Worm (Caenorhabditis elegans): ENCODE results near the gene F55G11.2.

F55G11.2 gene

DNA sequence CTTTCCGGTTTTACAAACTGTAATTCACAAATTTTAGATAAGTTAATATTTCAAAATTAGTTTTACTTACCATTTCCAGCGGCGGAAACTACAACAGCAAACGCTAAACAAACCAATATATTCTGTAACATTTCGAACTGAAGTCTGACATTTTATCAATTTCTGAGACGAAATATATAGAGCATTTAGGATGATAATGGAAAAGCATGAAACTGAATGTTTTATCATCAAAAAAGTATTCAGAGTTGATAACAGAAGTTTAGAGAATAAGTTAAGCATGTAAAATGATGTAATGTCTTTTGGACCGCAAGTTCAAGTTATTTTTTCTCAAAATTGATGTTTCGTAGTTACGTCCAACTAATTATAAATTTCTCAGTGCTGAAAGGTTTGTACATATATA lies at the start of gene F55G11.2:
F55G11.2 (minus strand) TSS at position 149 of the 400 bp plus-strand sequence.
- TF ChIP-seq hnd-1 (tag; optimal IDR thresholded peaks at IDR 0.05): no peak
- TF ChIP-seq aly-1 (tag; optimal IDR thresholded peaks at IDR 0.05): no peak
- no peak for TF ChIP-seq hmg-4 (GFP tag; optimal IDR thresholded peaks at IDR 0.05)
- TF ChIP-seq ama-1 (optimal IDR thresholded peaks at IDR 0.05): no peak
- TF ChIP-seq ets-7 (tag; optimal IDR thresholded peaks at IDR 0.05): no peak
- TF ChIP-seq ceh-13 (GFP tag; optimal IDR thresholded peaks at IDR 0.05): no peak
- no peak for TF ChIP-seq tra-4 (tag; optimal IDR thresholded peaks at IDR 0.05)
- no peak for TF ChIP-seq sea-1 (GFP tag; conservative IDR thresholded peaks at IDR 0.05)
- TF ChIP-seq tbx-37 (GFP tag; conservative IDR thresholded peaks at IDR 0.05): no peak
- no peak for TF ChIP-seq tbx-11 (GFP tag; IDR thresholded peaks at IDR 0.05)
- no peak for TF ChIP-seq scrt-1 (GFP tag; IDR thresholded peaks at IDR 0.05)
- TF ChIP-seq F13C5.2 (tag; optimal IDR thresholded peaks at IDR 0.05): no peak
- TF ChIP-seq ceh-36 (tag; optimal IDR thresholded peaks at IDR 0.05): no peak
- no peak for TF ChIP-seq flt-1 (GFP tag; IDR thresholded peaks at IDR 0.05)
- no peak for TF ChIP-seq B0310.2 (tag; optimal IDR thresholded peaks at IDR 0.05)

DNA sequence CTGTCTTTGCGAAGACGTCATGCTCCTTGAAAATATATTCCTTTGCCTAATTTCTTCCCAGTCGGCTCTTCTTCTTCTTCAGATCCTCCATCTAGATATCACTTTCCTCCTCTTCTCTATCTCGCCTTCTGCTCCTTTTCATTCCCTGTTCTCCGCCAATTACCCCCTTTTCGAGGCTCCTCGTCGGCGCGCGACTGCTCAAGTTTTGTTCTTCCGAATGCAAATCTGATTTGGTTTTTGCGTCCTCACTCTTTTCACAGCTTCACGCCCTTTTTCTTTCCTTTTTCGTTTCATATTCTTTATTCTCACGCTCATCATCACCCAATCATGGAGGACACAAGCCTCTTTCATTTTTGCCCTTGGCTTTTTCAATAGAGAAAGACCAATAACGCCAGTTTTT lies 47.7 kb upstream of the F55G11.2 start:
- TF ChIP-seq F13C5.2 (tag; optimal IDR thresholded peaks at IDR 0.05) (no peak), flt-1 (GFP tag; IDR thresholded peaks at IDR 0.05) (no peak), pes-1 (GFP tag; IDR thresholded peaks at IDR 0.05) (no peak), hmg-4 (GFP tag; optimal IDR thresholded peaks at IDR 0.05) (no peak), sea-1 (GFP tag; conservative IDR thresholded peaks at IDR 0.05) (no peak), ceh-13 (GFP tag; optimal IDR thresholded peaks at IDR 0.05) (no peak), scrt-1 (GFP tag; IDR thresholded peaks at IDR 0.05) (no peak), ama-1 (optimal IDR thresholded peaks at IDR 0.05) (no peak), ets-7 (tag; optimal IDR thresholded peaks at IDR 0.05) (no peak), aly-1 (tag; optimal IDR thresholded peaks at IDR 0.05) (no peak), tbx-37 (GFP tag; conservative IDR thresholded peaks at IDR 0.05) (no peak), hnd-1 (tag; optimal IDR thresholded peaks at IDR 0.05) (no peak), B0310.2 (tag; optimal IDR thresholded peaks at IDR 0.05) (no peak), tra-4 (tag; optimal IDR thresholded peaks at IDR 0.05) (no peak), tbx-11 (GFP tag; IDR thresholded peaks at IDR 0.05) (no peak)

DNA sequence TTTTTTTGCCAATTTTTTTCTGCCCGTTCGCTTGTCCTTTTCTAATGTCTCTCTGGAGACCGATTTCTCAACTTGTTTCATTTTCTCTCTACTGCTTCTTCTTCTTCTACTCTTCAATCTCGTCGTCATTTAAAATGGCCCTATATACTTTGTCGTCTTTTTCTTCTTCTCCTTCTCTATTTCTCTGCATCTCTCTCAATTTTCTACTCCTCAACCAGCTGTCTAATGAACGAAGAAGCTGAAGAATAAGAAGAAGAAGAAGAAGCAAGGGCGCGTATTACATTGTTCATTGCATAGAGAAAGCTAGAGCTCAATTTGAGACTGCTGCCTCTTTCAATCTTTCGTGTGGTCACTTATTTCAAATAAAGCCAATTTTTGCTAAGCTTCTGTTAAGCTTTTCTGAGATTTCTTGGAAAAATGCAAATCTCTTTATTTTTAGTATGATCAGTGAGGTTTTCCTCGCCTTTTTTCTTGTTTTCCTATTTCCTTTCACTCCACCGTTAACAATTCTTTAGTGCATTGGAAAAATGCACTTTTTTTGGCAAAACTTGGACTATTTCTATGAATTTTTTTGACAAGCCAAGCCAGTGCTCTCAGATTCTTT lies 46.8 kb upstream of the F55G11.2 start:
- TF ChIP-seq ama-1 (optimal IDR thresholded peaks at IDR 0.05): no peak
- no peak for TF ChIP-seq F13C5.2 (tag; optimal IDR thresholded peaks at IDR 0.05)
- no peak for TF ChIP-seq flt-1 (GFP tag; IDR thresholded peaks at IDR 0.05)
- no peak for TF ChIP-seq B0310.2 (tag; optimal IDR thresholded peaks at IDR 0.05)
- TF ChIP-seq scrt-1 (GFP tag; IDR thresholded peaks at IDR 0.05): no peak
- no peak for TF ChIP-seq ceh-36 (tag; optimal IDR thresholded peaks at IDR 0.05)
- TF ChIP-seq ceh-13 (GFP tag; optimal IDR thresholded peaks at IDR 0.05): no peak

DNA sequence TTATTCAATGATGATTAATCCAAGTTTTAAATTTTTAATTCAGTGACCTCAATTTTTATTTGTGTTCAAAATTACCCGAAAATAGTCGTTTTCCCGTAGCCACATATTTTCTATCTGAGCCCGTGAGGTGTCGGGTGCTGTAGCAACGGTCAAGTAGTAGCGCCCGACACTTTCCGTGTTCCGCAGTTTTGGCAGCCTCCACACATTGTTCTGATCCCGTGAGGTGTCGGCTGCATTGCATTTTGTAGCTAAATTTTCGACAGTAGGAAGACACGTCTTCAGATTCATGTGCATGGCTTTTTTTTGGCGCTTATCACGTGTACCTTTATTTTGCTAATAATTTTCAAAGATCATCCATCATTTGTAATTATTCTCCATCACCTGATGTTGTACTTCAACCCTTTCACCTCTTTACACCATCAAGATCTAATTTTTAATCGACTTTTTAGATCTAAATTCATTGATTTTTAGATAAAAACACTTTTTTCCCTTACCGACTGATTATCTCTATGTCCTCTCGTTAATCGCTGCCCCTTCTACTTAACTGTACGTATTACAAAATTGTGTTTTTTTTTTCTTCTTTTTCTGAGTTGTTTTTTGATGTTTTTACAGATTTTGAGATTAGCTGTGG lies 44.7 kb upstream of the F55G11.2 start:
- no peak for TF ChIP-seq ets-7 (tag; optimal IDR thresholded peaks at IDR 0.05)
- TF ChIP-seq hmg-4 (GFP tag; optimal IDR thresholded peaks at IDR 0.05): no peak
- TF ChIP-seq B0310.2 (tag; optimal IDR thresholded peaks at IDR 0.05): no peak
- TF ChIP-seq tbx-11 (GFP tag; IDR thresholded peaks at IDR 0.05): no peak
- no peak for TF ChIP-seq tra-4 (tag; optimal IDR thresholded peaks at IDR 0.05)
- no peak for TF ChIP-seq flt-1 (GFP tag; IDR thresholded peaks at IDR 0.05)
- TF ChIP-seq aly-1 (tag; optimal IDR thresholded peaks at IDR 0.05): no peak
- no peak for TF ChIP-seq pes-1 (GFP tag; IDR thresholded peaks at IDR 0.05)
- no peak for TF ChIP-seq ama-1 (optimal IDR thresholded peaks at IDR 0.05)
- TF ChIP-seq ceh-36 (tag; optimal IDR thresholded peaks at IDR 0.05): no peak
- no peak for TF ChIP-seq hnd-1 (tag; optimal IDR thresholded peaks at IDR 0.05)
- no peak for TF ChIP-seq scrt-1 (GFP tag; IDR thresholded peaks at IDR 0.05)
- no peak for TF ChIP-seq F13C5.2 (tag; optimal IDR thresholded peaks at IDR 0.05)
- no peak for TF ChIP-seq ceh-13 (GFP tag; optimal IDR thresholded peaks at IDR 0.05)
- TF ChIP-seq tbx-37 (GFP tag; conservative IDR thresholded peaks at IDR 0.05): no peak

DNA sequence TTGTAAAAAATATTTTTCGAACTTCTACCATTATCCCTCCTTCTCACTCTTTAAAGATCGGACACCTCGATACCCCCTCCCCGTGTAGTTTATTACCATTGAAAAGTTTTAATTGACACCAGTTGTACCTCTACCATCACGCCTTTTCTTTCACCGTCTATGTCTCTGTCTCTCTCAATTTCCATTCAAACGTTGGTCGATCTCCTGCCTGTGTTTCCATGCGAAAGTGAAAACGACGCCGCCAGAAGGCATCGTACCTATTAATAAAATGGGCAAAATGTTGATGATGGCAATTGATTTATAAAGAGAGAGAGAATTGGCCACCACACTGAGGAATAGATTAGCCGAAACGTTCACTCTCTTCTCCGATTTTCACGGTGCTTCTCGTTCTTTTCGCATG lies 44.1 kb upstream of the F55G11.2 start:
- TF ChIP-seq tra-4 (tag; optimal IDR thresholded peaks at IDR 0.05) (no peak), F13C5.2 (tag; optimal IDR thresholded peaks at IDR 0.05) (no peak), flt-1 (GFP tag; IDR thresholded peaks at IDR 0.05) (no peak), hnd-1 (tag; optimal IDR thresholded peaks at IDR 0.05) (no peak), sea-1 (GFP tag; conservative IDR thresholded peaks at IDR 0.05) (no peak), B0310.2 (tag; optimal IDR thresholded peaks at IDR 0.05) (no peak), tbx-37 (GFP tag; conservative IDR thresholded peaks at IDR 0.05) (no peak), pes-1 (GFP tag; IDR thresholded peaks at IDR 0.05) (no peak), ceh-13 (GFP tag; optimal IDR thresholded peaks at IDR 0.05) (no peak), aly-1 (tag; optimal IDR thresholded peaks at IDR 0.05) (no peak), ceh-36 (tag; optimal IDR thresholded peaks at IDR 0.05) (no peak)

DNA sequence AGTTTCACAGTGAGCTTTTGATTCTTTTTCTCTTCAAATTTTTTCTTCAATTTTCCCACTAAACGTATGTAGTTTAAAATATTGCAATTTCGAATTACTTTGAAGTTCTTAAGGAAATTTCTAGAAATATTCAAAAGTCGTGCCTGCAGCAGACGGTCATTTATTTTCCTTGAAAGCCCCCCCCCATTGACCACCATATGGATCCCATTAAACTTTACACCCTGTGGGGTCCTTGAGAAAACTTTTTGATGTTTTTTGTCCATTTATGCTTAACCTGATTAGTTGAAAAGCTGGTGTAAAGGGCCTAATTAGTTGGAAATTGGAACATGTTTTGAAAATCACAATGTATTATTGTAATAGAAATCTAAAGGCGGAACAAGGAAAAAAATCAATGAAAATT lies 40.4 kb upstream of the F55G11.2 start:
- no peak for TF ChIP-seq pes-1 (GFP tag; IDR thresholded peaks at IDR 0.05)
- no peak for TF ChIP-seq tra-4 (tag; optimal IDR thresholded peaks at IDR 0.05)
- TF ChIP-seq hmg-4 (GFP tag; optimal IDR thresholded peaks at IDR 0.05): no peak
- TF ChIP-seq tbx-11 (GFP tag; IDR thresholded peaks at IDR 0.05): no peak
- TF ChIP-seq tbx-37 (GFP tag; conservative IDR thresholded peaks at IDR 0.05): no peak
- TF ChIP-seq ceh-13 (GFP tag; optimal IDR thresholded peaks at IDR 0.05): no peak
- TF ChIP-seq F13C5.2 (tag; optimal IDR thresholded peaks at IDR 0.05): no peak
- no peak for TF ChIP-seq ceh-36 (tag; optimal IDR thresholded peaks at IDR 0.05)
- no peak for TF ChIP-seq ama-1 (optimal IDR thresholded peaks at IDR 0.05)
- TF ChIP-seq B0310.2 (tag; optimal IDR thresholded peaks at IDR 0.05): no peak
- TF ChIP-seq aly-1 (tag; optimal IDR thresholded peaks at IDR 0.05): no peak
- TF ChIP-seq scrt-1 (GFP tag; IDR thresholded peaks at IDR 0.05): no peak
- no peak for TF ChIP-seq hmbx-1 (tag; optimal IDR thresholded peaks at IDR 0.05)
- no peak for TF ChIP-seq sea-1 (GFP tag; conservative IDR thresholded peaks at IDR 0.05)

All from whole organism, early embryonic.